ENCODE assay signal across 1 fruit fly cellular context in genomic region chrX:7540749-7541454, dm6.
A peak's percentile ranks its signal among the peaks of the same experiment; 100 is the strongest.
TF ChIP-seq lines count a peak whose summit lies in the region.

No protein-coding gene starts in this region.

TF ChIP-seq in whole organism, prepupa, 60 proteins besides CTCF, POLR2A, EP300 and RAD21 (continued from another document):
- TF ChIP-seq pdm3 (GFP tag; optimal IDR thresholded peaks at IDR 0.05; lab: Kevin White, UChicago) (no peak), CG3919 (GFP tag; optimal IDR thresholded peaks at IDR 0.05; lab: Kevin White, UChicago) (peak; percentile 17), CG10631 (GFP tag; optimal IDR thresholded peaks at IDR 0.05; lab: Kevin White, UChicago) (peak; percentile 40), eg (GFP tag; IDR thresholded peaks at IDR 0.05; lab: Robert Waterston, UW) (0 out of 3 replicates have a peak, but pooled peaks have one; percentile 37), CG32006 (GFP tag; optimal IDR thresholded peaks at IDR 0.05; lab: Kevin White, UChicago) (peak; percentile 43), OdsH (GFP tag; optimal IDR thresholded peaks at IDR 0.05; lab: Kevin White, UChicago) (peak; percentile 23), spab (GFP tag; optimal IDR thresholded peaks at IDR 0.05; lab: Kevin White, UChicago) (peak; percentile 65), Hr4 (GFP tag; optimal IDR thresholded peaks at IDR 0.05; lab: Kevin White, UChicago) (no peak)
